Worm (Caenorhabditis elegans) whole organism, L3 larva: ENCODE measurements around the gene col-174.

Source experiments
- nhr-11 ChIP-seq: fragments of 150-350 bp; optimal IDR thresholded peaks from 2 replicates; lab custom pipeline; 2014; ENCODE audit warnings: missing biosample characterization, missing genetic modification characterization
- nhr-12 ChIP-seq: fragments of 150-350 bp; optimal IDR thresholded peaks from 2 replicates; lab custom pipeline; 2014; ENCODE audit warnings: missing biosample characterization, missing genetic modification characterization
- pqm-1 ChIP-seq: fragments of 150-350 bp; optimal IDR thresholded peaks from 2 replicates; lab custom pipeline; 2017; ENCODE audit warnings: missing biosample characterization, missing genetic modification characterization, inconsistent platforms

- TF ChIP-seq nhr-12 (tag; lab: Kevin White, UChicago) (no peak), nhr-11 (tag; lab: Kevin White, UChicago) (no peak), pqm-1 (tag; lab: Kevin White, UChicago) (no peak)
Observed at ce11 chrX:7573172-7573571, 26.6 kb downstream of the col-174 start.
